Fruit fly (Drosophila melanogaster) whole organism, pupa: ENCODE data around the gene CG34289.

Experiments
- CG10348 ChIP-seq: fragments of 200-800 bp; sonication (Bioruptor generic); IDR thresholded peaks from 2 replicates; pipeline ENCODE4 v1.3.6; 2022; ENCODE audit warnings: missing biosample characterization, missing genetic modification characterization
- CG12605 ChIP-seq: fragments of 200-800 bp; sonication (Bioruptor generic); IDR thresholded peaks from 2 replicates; pipeline ENCODE4 v1.3.6; 2022; ENCODE audit warnings: missing biosample characterization, missing genetic modification characterization
- CG13204 ChIP-seq: fragments of 200-800 bp; sonication (Bioruptor generic); optimal IDR thresholded peaks from 2 replicates; lab custom pipeline; 2018; ENCODE audit warnings: missing biosample characterization, mild to moderate bottlenecking, missing genetic modification characterization, moderate library complexity
- CG14655 ChIP-seq: fragments of 200-800 bp; sonication (Bioruptor generic); optimal IDR thresholded peaks from 3 replicates; lab custom pipeline; 2017; ENCODE audit warnings: mild to moderate bottlenecking, missing biosample characterization, missing genetic modification reagents, missing genetic modification characterization
- CG15710 ChIP-seq: fragments of 200-800 bp; sonication (Bioruptor generic); optimal IDR thresholded peaks from 2 replicates; lab custom pipeline; 2018; ENCODE audit warnings: missing biosample characterization, mild to moderate bottlenecking, missing genetic modification characterization, moderate library complexity
- CG17806 ChIP-seq: fragments of 200-800 bp; sonication (Bioruptor generic); optimal IDR thresholded peaks from 2 replicates; lab custom pipeline; 2018; ENCODE audit warnings: missing biosample characterization, mild to moderate bottlenecking, missing genetic modification characterization, moderate library complexity
- CG32121 ChIP-seq: fragments of 200-800 bp; sonication (Bioruptor generic); IDR thresholded peaks from 2 replicates; pipeline ENCODE4 v1.3.6; 2022; ENCODE audit warnings: missing biosample characterization, missing genetic modification characterization
- CG34367 ChIP-seq: fragments of 200-800 bp; sonication (Bioruptor generic); optimal IDR thresholded peaks from 2 replicates; lab custom pipeline; 2018; ENCODE audit warnings: missing biosample characterization, mild to moderate bottlenecking, missing genetic modification characterization
- CG4496 ChIP-seq: fragments of 200-800 bp; sonication (Bioruptor generic); IDR thresholded peaks from 3 replicates; pipeline ENCODE4 v1.3.6; 2022; ENCODE audit warnings: missing biosample characterization, missing genetic modification characterization
- CG8159 ChIP-seq: fragments of 200-800 bp; sonication (Bioruptor generic); optimal IDR thresholded peaks from 3 replicates; lab custom pipeline; 2018; ENCODE audit warnings: missing biosample characterization, mild to moderate bottlenecking, missing genetic modification characterization, moderate library complexity
- CG8301 ChIP-seq: fragments of 200-800 bp; sonication (Bioruptor generic); optimal IDR thresholded peaks from 2 replicates; lab custom pipeline; 2018; ENCODE audit warnings: missing biosample characterization, mild to moderate bottlenecking, missing genetic modification characterization
- CG9948 ChIP-seq: fragments of 200-800 bp; sonication (Bioruptor generic); optimal IDR thresholded peaks from 2 replicates; lab custom pipeline; 2018; ENCODE audit warnings: missing biosample characterization, mild to moderate bottlenecking, missing genetic modification characterization, moderate library complexity
- D1 ChIP-seq: fragments of 200-800 bp; sonication (Bioruptor generic); optimal IDR thresholded peaks from 2 replicates; lab custom pipeline; 2018; ENCODE audit warnings: missing biosample characterization, mild to moderate bottlenecking, missing genetic modification characterization, moderate library complexity
- EcR ChIP-seq: fragments of 200-800 bp; sonication (Bioruptor generic); optimal IDR thresholded peaks from 3 replicates; lab custom pipeline; 2019; ENCODE audit warnings: missing biosample characterization, missing genetic modification characterization, mild to moderate bottlenecking, moderate library complexity, missing genetic modification reagents
- Ets98B ChIP-seq: fragments of 200-800 bp; sonication (Bioruptor generic); IDR thresholded peaks from 2 replicates; pipeline ENCODE4 v1.3.6; 2022; ENCODE audit warnings: missing biosample characterization, missing genetic modification characterization
- Pif1A ChIP-seq: fragments of 200-800 bp; sonication (Bioruptor generic); optimal IDR thresholded peaks from 3 replicates; lab custom pipeline; 2016; ENCODE audit warnings: missing biosample characterization, missing genetic modification characterization
- Pif1B ChIP-seq: fragments of 200-800 bp; sonication (Bioruptor generic); optimal IDR thresholded peaks from 3 replicates; lab custom pipeline; 2016; ENCODE audit warnings: missing biosample characterization, missing genetic modification characterization
- Snoo ChIP-seq: fragments of 200-800 bp; sonication (Bioruptor generic); optimal IDR thresholded peaks from 3 replicates; lab custom pipeline; 2017; ENCODE audit warnings: missing biosample characterization, mild to moderate bottlenecking, missing genetic modification characterization, inconsistent platforms
- fd96Ca ChIP-seq: fragments of 200-800 bp; sonication (Bioruptor generic); IDR thresholded peaks from 3 replicates; pipeline ENCODE4 v1.3.6; 2022; ENCODE audit warnings: missing biosample characterization, missing genetic modification characterization
- gl ChIP-seq: fragments of 200-800 bp; sonication (Bioruptor generic); optimal IDR thresholded peaks from 2 replicates; lab custom pipeline; 2018; ENCODE audit warnings: missing biosample characterization, mild to moderate bottlenecking, missing genetic modification characterization
- rn ChIP-seq: fragments of 200-800 bp; sonication (Bioruptor generic); IDR thresholded peaks from 2 replicates; pipeline ENCODE4 v1.3.6; 2022; ENCODE audit warnings: missing biosample characterization, missing genetic modification characterization

CG34289 gene

DNA sequence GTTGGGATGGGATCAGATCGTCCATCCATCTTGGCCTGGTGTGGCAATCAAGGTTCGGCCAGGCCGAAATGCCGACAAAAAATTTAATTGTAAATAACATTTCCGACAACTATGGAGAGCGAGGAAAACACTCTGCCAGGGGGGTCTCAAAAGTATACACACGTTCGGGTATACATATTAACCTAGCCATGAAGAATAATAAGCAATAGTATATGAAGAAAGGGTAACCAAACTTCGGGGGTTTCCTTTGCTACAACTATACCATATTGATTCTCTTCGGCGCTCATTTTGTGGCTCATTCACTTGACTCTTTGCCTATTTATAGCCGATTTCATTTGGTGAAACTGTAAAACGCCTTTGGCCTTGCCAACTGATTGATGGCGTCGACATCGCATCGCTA lies 10.0 kb downstream of the CG34289 start:
- TF ChIP-seq gl (tag; lab: Kevin White, UChicago) (no peak), CG8159 (tag; lab: Kevin White, UChicago) (peak; percentile 8)

- TF ChIP-seq CG14655 (no peak), CG8301 (tag; lab: Kevin White, UChicago) (no peak), CG34367 (tag; lab: Kevin White, UChicago) (no peak), CG13204 (GFP tag; lab: Kevin White, UChicago) (no peak), Pif1A (no peak), gl (tag; lab: Kevin White, UChicago) (no peak), Ets98B (GFP tag; lab: Robert Waterston, UW) (no peak), CG12605 (no peak), fd96Ca (no peak), CG4496 (GFP tag; lab: Robert Waterston, UW) (no peak), Pif1B (GFP tag; lab: Kevin White, UChicago) (peak; percentile 36), CG17806 (tag; lab: Kevin White, UChicago) (peak; percentile 42), CG15710 (tag; lab: Kevin White, UChicago) (peak; percentile 50), Snoo (tag; lab: Kevin White, UChicago) (peak; percentile 71), CG9948 (tag; lab: Kevin White, UChicago) (peak; percentile 2), D1 (tag; lab: Kevin White, UChicago) (no peak), CG32121 (GFP tag; lab: Robert Waterston, UW) (no peak), rn (GFP tag; lab: Robert Waterston, UW) (no peak), EcR (GFP tag; lab: Kevin White, UChicago) (no peak), CG8159 (tag; lab: Kevin White, UChicago) (peak; percentile 59), CG10348 (GFP tag; lab: Robert Waterston, UW) (no peak)
- TF ChIP-seq, all 21 proteins: peak for 6
Observed at dm6 chr3R:23496488-23496887, 10.8 kb downstream of the CG34289 start.

DNA sequence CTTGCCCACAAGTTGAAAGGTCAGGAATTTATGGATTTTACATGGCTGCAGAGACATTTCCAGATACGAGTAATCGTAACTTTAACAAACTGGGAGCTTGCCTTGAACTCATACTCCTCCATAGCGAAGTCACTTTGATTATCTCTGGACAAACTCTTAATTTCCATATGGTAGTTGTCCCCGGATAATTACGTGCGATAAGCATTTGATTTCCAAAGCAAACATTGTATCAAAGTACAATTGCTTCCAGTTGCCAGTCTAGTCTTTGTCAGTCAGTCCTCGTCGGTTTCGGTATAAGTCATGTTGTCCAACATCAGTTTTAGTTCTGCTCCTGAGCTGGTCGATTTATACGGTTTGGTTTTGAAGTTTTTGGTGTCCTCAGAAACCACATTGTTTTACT lies 20.1 kb downstream of the CG34289 start, which contains the start of gene Ir94h:
TSS of gene Ir94h (plus strand) at position 301 of the 400 bp plus-strand sequence.
- no peak for TF ChIP-seq CG17806 (tag; lab: Kevin White, UChicago)
- TF ChIP-seq gl (tag; lab: Kevin White, UChicago) = no peak
- no peak for TF ChIP-seq CG14655
- no peak for TF ChIP-seq rn (GFP tag; lab: Robert Waterston, UW)
- TF ChIP-seq Pif1A = no peak
- no peak for TF ChIP-seq CG9948 (tag; lab: Kevin White, UChicago)
- TF ChIP-seq CG13204 (GFP tag; lab: Kevin White, UChicago) = no peak
- TF ChIP-seq fd96Ca = no peak
- TF ChIP-seq CG12605 = no peak
- no peak for TF ChIP-seq Snoo (tag; lab: Kevin White, UChicago)
- no peak for TF ChIP-seq Pif1B (GFP tag; lab: Kevin White, UChicago)
- no peak for TF ChIP-seq Ets98B (GFP tag; lab: Robert Waterston, UW)
- TF ChIP-seq CG4496 (GFP tag; lab: Robert Waterston, UW) = no peak
- TF ChIP-seq CG34367 (tag; lab: Kevin White, UChicago) = no peak
- TF ChIP-seq CG8301 (tag; lab: Kevin White, UChicago) = no peak
- no peak for TF ChIP-seq CG10348 (GFP tag; lab: Robert Waterston, UW)
- no peak for TF ChIP-seq CG32121 (GFP tag; lab: Robert Waterston, UW)
- no peak for TF ChIP-seq EcR (GFP tag; lab: Kevin White, UChicago)
- no peak for TF ChIP-seq CG15710 (tag; lab: Kevin White, UChicago)
- no peak for TF ChIP-seq D1 (tag; lab: Kevin White, UChicago)
- TF ChIP-seq, all 21 proteins: peak for 0

- TF ChIP-seq EcR (GFP tag; lab: Kevin White, UChicago) (no peak), Pif1B (GFP tag; lab: Kevin White, UChicago) (peak; percentile 57), Ets98B (GFP tag; lab: Robert Waterston, UW) (no peak), gl (tag; lab: Kevin White, UChicago) (no peak), CG17806 (tag; lab: Kevin White, UChicago) (no peak), CG9948 (tag; lab: Kevin White, UChicago) (no peak), Pif1A (peak; percentile 64), Snoo (tag; lab: Kevin White, UChicago) (peak; percentile 85), fd96Ca (no peak), CG32121 (GFP tag; lab: Robert Waterston, UW) (no peak), rn (GFP tag; lab: Robert Waterston, UW) (no peak), D1 (tag; lab: Kevin White, UChicago) (no peak), CG14655 (no peak), CG34367 (tag; lab: Kevin White, UChicago) (no peak), CG13204 (GFP tag; lab: Kevin White, UChicago) (no peak), CG10348 (GFP tag; lab: Robert Waterston, UW) (no peak), CG15710 (tag; lab: Kevin White, UChicago) (peak; percentile 13), CG8159 (tag; lab: Kevin White, UChicago) (peak; percentile 31), CG12605 (no peak), CG4496 (GFP tag; lab: Robert Waterston, UW) (no peak), CG8301 (tag; lab: Kevin White, UChicago) (no peak)
Observed at dm6 chr3R:23486743-23487142, 20.5 kb downstream of the CG34289 start.

dm6 chr3R:23483563-23483962 lies 23.7 kb downstream of the CG34289 start, which contains the start of gene Ir94g:
Gene Ir94g (plus strand): TSS chr3R:23483863.
- TF ChIP-seq CG9948 (tag; lab: Kevin White, UChicago) (no peak), Pif1A (no peak), CG34367 (tag; lab: Kevin White, UChicago) (no peak), gl (tag; lab: Kevin White, UChicago) (no peak), CG4496 (GFP tag; lab: Robert Waterston, UW) (no peak), Ets98B (GFP tag; lab: Robert Waterston, UW) (no peak), rn (GFP tag; lab: Robert Waterston, UW) (no peak), CG15710 (tag; lab: Kevin White, UChicago) (no peak), CG8159 (tag; lab: Kevin White, UChicago) (no peak), CG14655 (no peak), CG13204 (GFP tag; lab: Kevin White, UChicago) (no peak), Pif1B (GFP tag; lab: Kevin White, UChicago) (no peak)
